Worm (Caenorhabditis elegans): ENCODE data around the gene F15B9.10.

The F15B9.10 gene

ce11 chrV:13033223-13033622 lies 24.5 kb upstream of the F15B9.10 start, which contains the start of gene W07G4.1:
Gene W07G4.1, plus strand, starts transcription at chrV:13033523.
- TF ChIP-seq nhr-84 (tag; optimal IDR thresholded peaks at IDR 0.05): no peak
- TF ChIP-seq ceh-90 (tag; optimal IDR thresholded peaks at IDR 0.05): no peak
- no peak for TF ChIP-seq hlh-17 (GFP tag; optimal IDR thresholded peaks at IDR 0.05; ENCODE audit: borderline replicate concordance)
- TF ChIP-seq nhr-12 (tag; optimal IDR thresholded peaks at IDR 0.05): no peak
- TF ChIP-seq irx-1 (tag; optimal IDR thresholded peaks at IDR 0.05): no peak
- TF ChIP-seq rnt-1 (tag; optimal IDR thresholded peaks at IDR 0.05): no peak
- TF ChIP-seq unc-130 (tag; optimal IDR thresholded peaks at IDR 0.05): no peak
- TF ChIP-seq efl-3 (GFP tag; optimal IDR thresholded peaks at IDR 0.05): no peak

ce11 chrV:13028871-13029270 lies 20.1 kb upstream of the F15B9.10 start:
- no peak for TF ChIP-seq unc-62 (GFP tag; optimal IDR thresholded peaks at IDR 0.05)
- no peak for TF ChIP-seq nhr-28 (tag; optimal IDR thresholded peaks at IDR 0.05)
- TF ChIP-seq fos-1 (tag; optimal IDR thresholded peaks at IDR 0.05): no peak
- TF ChIP-seq unc-86 (tag; optimal IDR thresholded peaks at IDR 0.05): peak; percentile 52
- no peak for TF ChIP-seq efl-3 (GFP tag; optimal IDR thresholded peaks at IDR 0.05)
- no peak for TF ChIP-seq alr-1 (tag; optimal IDR thresholded peaks at IDR 0.05; ENCODE audit: borderline replicate concordance)
- TF ChIP-seq swsn-7 (tag; optimal IDR thresholded peaks at IDR 0.05): no peak
- TF ChIP-seq C04F5.9 (tag; optimal IDR thresholded peaks at IDR 0.05): no peak
- TF ChIP-seq efl-1 (optimal IDR thresholded peaks at IDR 0.05): no peak
- peak in 1 of 2 experiments; percentile 58 for TF ChIP-seq efl-1 (GFP tag; optimal IDR thresholded peaks at IDR 0.05 in 1 of 2)
- no peak for TF ChIP-seq aly-2 (tag; optimal IDR thresholded peaks at IDR 0.05)

- TF ChIP-seq lin-14 (GFP tag; optimal IDR thresholded peaks at IDR 0.05) (peak; percentile 20), sox-4 (tag; optimal IDR thresholded peaks at IDR 0.05) (no peak), nhr-85 (tag) (peak; percentile 10), ztf-11 (tag; optimal IDR thresholded peaks at IDR 0.05) (no peak), ama-1 (optimal IDR thresholded peaks at IDR 0.05) (no peak), lin-35 (GFP tag; optimal IDR thresholded peaks at IDR 0.05) (peak in 1 of 2 experiments; percentile 20)
These were observed 18.0 kb upstream of the F15B9.10 start for ce11 chrV:13026631-13027299.

ce11 chrV:13025283-13025682 lies 16.6 kb upstream of the F15B9.10 start:
- TF ChIP-seq C04F5.9 (tag; optimal IDR thresholded peaks at IDR 0.05) (no peak), tlp-1 (tag; optimal IDR thresholded peaks at IDR 0.05) (no peak), C16A3.4 (tag; optimal IDR thresholded peaks at IDR 0.05) (no peak), ceh-82 (tag; optimal IDR thresholded peaks at IDR 0.05) (no peak), sup-37 (GFP tag; optimal IDR thresholded peaks at IDR 0.05) (no peak), mep-1 (tag; optimal IDR thresholded peaks at IDR 0.05) (no peak), ceh-90 (tag; optimal IDR thresholded peaks at IDR 0.05) (no peak), ceh-88 (GFP tag; IDR thresholded peaks at IDR 0.05) (no peak), unc-86 (tag; optimal IDR thresholded peaks at IDR 0.05) (no peak), rnt-1 (tag; optimal IDR thresholded peaks at IDR 0.05) (no peak), sptf-1 (tag; optimal IDR thresholded peaks at IDR 0.05) (no peak), aly-2 (tag; optimal IDR thresholded peaks at IDR 0.05) (no peak)

- no peak for TF ChIP-seq snpc-4 (tag; optimal IDR thresholded peaks at IDR 0.05)
- TF ChIP-seq lin-14 (GFP tag; optimal IDR thresholded peaks at IDR 0.05): peak; percentile 33
- TF ChIP-seq dpl-1 (GFP tag; optimal IDR thresholded peaks at IDR 0.05): no peak
- no peak for TF ChIP-seq hpl-2 (GFP tag; optimal IDR thresholded peaks at IDR 0.05)
These were observed 15.8 kb upstream of the F15B9.10 start for ce11 chrV:13024499-13024898.

- TF ChIP-seq nhr-76 (tag; optimal IDR thresholded peaks at IDR 0.05) (no peak), lin-35 (GFP tag; optimal IDR thresholded peaks at IDR 0.05) (no peak), aha-1 (tag; optimal IDR thresholded peaks at IDR 0.05) (no peak), lin-39 (tag; optimal IDR thresholded peaks at IDR 0.05) (no peak), lin-14 (GFP tag; optimal IDR thresholded peaks at IDR 0.05) (peak; percentile 9)
These were observed 13.5 kb upstream of the F15B9.10 start for ce11 chrV:13022265-13022664.
